Fruit fly (Drosophila melanogaster): ENCODE data around the gene CG11382.
A peak's percentile ranks its signal among the peaks of the same experiment; 100 is the strongest.

CG11382 gene

dm6 chrX:1209251-1210020 is at the start of gene CG11382:
CG11382 (plus strand) TSS chrX:1209970.
- no peak for TF ChIP-seq pad (GFP tag; optimal IDR thresholded peaks at IDR 0.05)
- TF ChIP-seq Crg-1 (GFP tag; optimal IDR thresholded peaks at IDR 0.05): no peak
- TF ChIP-seq ovo (GFP tag; optimal IDR thresholded peaks at IDR 0.05): no peak
- TF ChIP-seq CG11617 (GFP tag; optimal IDR thresholded peaks at IDR 0.05): no peak
- TF ChIP-seq Hr96 (GFP tag; optimal IDR thresholded peaks at IDR 0.05): no peak
- TF ChIP-seq Mnt (GFP tag; optimal IDR thresholded peaks at IDR 0.05): no peak

- TF ChIP-seq cic (GFP tag; optimal IDR thresholded peaks at IDR 0.05) (no peak), pad (GFP tag; optimal IDR thresholded peaks at IDR 0.05) (peak; percentile 49), kay (GFP tag; ENCODE audit: borderline replicate concordance) (no peak)
Observed at dm6 chrX:1161913-1162439, 47.8 kb upstream of the CG11382 start, which contains the start of gene eIF4E7. eIF4E7 (minus strand) TSS chrX:1162389.

- no peak for TF ChIP-seq cnc (optimal IDR thresholded peaks at IDR 0.05)
- peak; percentile 95 for TF ChIP-seq tj (GFP tag; optimal IDR thresholded peaks at IDR 0.05)
- TF ChIP-seq Crg-1 (GFP tag; optimal IDR thresholded peaks at IDR 0.05): no peak
- TF ChIP-seq toe (GFP tag; optimal IDR thresholded peaks at IDR 0.05): no peak
- no peak for TF ChIP-seq CG1620 (GFP tag; optimal IDR thresholded peaks at IDR 0.05)
- peak; percentile 3 for TF ChIP-seq pad (GFP tag; optimal IDR thresholded peaks at IDR 0.05)
- TF ChIP-seq cic (GFP tag; optimal IDR thresholded peaks at IDR 0.05): peak; percentile 9
- no peak for TF ChIP-seq Hr96 (GFP tag; optimal IDR thresholded peaks at IDR 0.05)
- TF ChIP-seq CG7045 (GFP tag; optimal IDR thresholded peaks at IDR 0.05): no peak
- no peak for TF ChIP-seq CG5204 (GFP tag; optimal IDR thresholded peaks at IDR 0.05)
- no peak for TF ChIP-seq CG33017 (tag; optimal IDR thresholded peaks at IDR 0.05)
- TF ChIP-seq Clk (GFP tag; optimal IDR thresholded peaks at IDR 0.05): no peak
- TF ChIP-seq CG11617 (GFP tag; optimal IDR thresholded peaks at IDR 0.05): no peak
- no peak for TF ChIP-seq CG7101 (tag; optimal IDR thresholded peaks at IDR 0.05)
- peak; percentile 46 for TF ChIP-seq CG14711 (tag; optimal IDR thresholded peaks at IDR 0.05)
- TF ChIP-seq CG12768 (GFP tag; optimal IDR thresholded peaks at IDR 0.05): no peak
- peak; percentile 45 for TF ChIP-seq kay (GFP tag; ENCODE audit: borderline replicate concordance)
- no peak for TF ChIP-seq ovo (GFP tag; optimal IDR thresholded peaks at IDR 0.05)
- no peak for TF ChIP-seq bab1 (GFP tag; optimal IDR thresholded peaks at IDR 0.05)
- TF ChIP-seq Mnt (GFP tag; optimal IDR thresholded peaks at IDR 0.05): no peak
Observed at dm6 chrX:1170117-1170878, 39.5 kb upstream of the CG11382 start, which contains the start of gene CG11378. CG11378 (plus strand) TSS chrX:1170828.

dm6 chrX:1171018-1171417 is 38.8 kb upstream of the CG11382 start:
- TF ChIP-seq CG14711 (tag; optimal IDR thresholded peaks at IDR 0.05) (peak; percentile 50), CG5204 (GFP tag; optimal IDR thresholded peaks at IDR 0.05) (peak; percentile 52), CG11617 (GFP tag; optimal IDR thresholded peaks at IDR 0.05) (peak; percentile 80), CG33017 (tag; optimal IDR thresholded peaks at IDR 0.05) (no peak), Clk (GFP tag; optimal IDR thresholded peaks at IDR 0.05) (no peak), cnc (optimal IDR thresholded peaks at IDR 0.05) (no peak), CG12768 (GFP tag; optimal IDR thresholded peaks at IDR 0.05) (peak; percentile 46), cic (GFP tag; optimal IDR thresholded peaks at IDR 0.05) (no peak), bab1 (GFP tag; optimal IDR thresholded peaks at IDR 0.05) (peak; percentile 88), pad (GFP tag; optimal IDR thresholded peaks at IDR 0.05) (peak; percentile 69), Hr96 (GFP tag; optimal IDR thresholded peaks at IDR 0.05) (peak; percentile 72), CG7101 (tag; optimal IDR thresholded peaks at IDR 0.05) (peak; percentile 62), tj (GFP tag; optimal IDR thresholded peaks at IDR 0.05) (peak; percentile 45), kay (GFP tag; ENCODE audit: borderline replicate concordance) (peak; percentile 71), CG1620 (GFP tag; optimal IDR thresholded peaks at IDR 0.05) (peak; percentile 70), toe (GFP tag; optimal IDR thresholded peaks at IDR 0.05) (peak; percentile 38), CG7045 (GFP tag; optimal IDR thresholded peaks at IDR 0.05) (peak; percentile 36), Mnt (GFP tag; optimal IDR thresholded peaks at IDR 0.05) (no peak)

dm6 chrX:1172756-1173422 is 36.9 kb upstream of the CG11382 start:
- TF ChIP-seq Clk (GFP tag; optimal IDR thresholded peaks at IDR 0.05): no peak
- TF ChIP-seq CG1620 (GFP tag; optimal IDR thresholded peaks at IDR 0.05): no peak
- no peak for TF ChIP-seq CG7045 (GFP tag; optimal IDR thresholded peaks at IDR 0.05)
- TF ChIP-seq kay (GFP tag; ENCODE audit: borderline replicate concordance): peak; percentile 77
- TF ChIP-seq Hr96 (GFP tag; optimal IDR thresholded peaks at IDR 0.05): no peak
- no peak for TF ChIP-seq Crg-1 (GFP tag; optimal IDR thresholded peaks at IDR 0.05)

dm6 chrX:1173564-1173963 is 36.2 kb upstream of the CG11382 start:
- TF ChIP-seq CG33017 (tag; optimal IDR thresholded peaks at IDR 0.05) (no peak), CG7101 (tag; optimal IDR thresholded peaks at IDR 0.05) (no peak), CG14711 (tag; optimal IDR thresholded peaks at IDR 0.05) (no peak), Crg-1 (GFP tag; optimal IDR thresholded peaks at IDR 0.05) (no peak), cic (GFP tag; optimal IDR thresholded peaks at IDR 0.05) (no peak), pad (GFP tag; optimal IDR thresholded peaks at IDR 0.05) (no peak), Mnt (GFP tag; optimal IDR thresholded peaks at IDR 0.05) (no peak)
